1 fruit fly cellular context compared by ENCODE assay signal in the genomic region with DNA sequence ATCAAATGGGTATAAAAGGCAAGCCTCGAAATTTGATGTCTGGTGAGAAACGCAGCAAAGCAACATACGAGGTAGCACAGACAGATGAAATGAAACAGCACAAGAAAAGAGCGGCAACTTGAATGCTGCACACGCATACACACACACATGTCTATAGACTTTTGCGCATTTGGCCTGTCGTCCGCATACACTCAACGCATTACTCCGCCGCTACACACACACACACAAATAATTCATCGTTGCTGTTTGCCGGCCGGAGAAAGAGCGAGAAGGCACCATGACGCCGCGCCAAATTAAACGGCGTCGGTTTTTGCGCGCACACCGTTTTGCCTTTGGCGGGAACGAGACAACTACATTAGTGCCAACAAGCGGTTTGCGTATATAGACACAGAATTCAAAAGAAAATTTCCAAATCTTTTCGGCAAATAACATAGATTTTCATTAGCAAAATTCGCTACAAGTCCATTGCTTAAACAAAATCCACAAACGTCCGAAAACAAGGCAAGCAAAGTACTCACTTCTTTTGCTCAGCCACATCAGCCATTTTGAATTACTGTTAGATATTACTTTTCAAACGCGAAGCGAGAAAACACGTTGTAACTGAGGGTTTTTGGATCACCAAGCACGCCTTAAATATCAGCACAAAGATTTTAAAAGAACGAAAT.
TF ChIP-seq lines count a peak whose summit lies in the region.

No protein-coding gene starts in this region.

TF ChIP-seq in whole organism, embryonic, 481 proteins besides CTCF, POLR2A, EP300 and RAD21 (continued from another document and continues in another):
- TF ChIP-seq mld (GFP tag; IDR thresholded peaks at IDR 0.05; lab: Robert Waterston, UW; ENCODE audit: partially characterized antibody) (peak; percentile 8; the same call in 1 of the 3 replicates), Bdp1 (GFP tag; optimal IDR thresholded peaks at IDR 0.05; lab: Kevin White, UChicago) (no peak), ci (GFP tag; IDR thresholded peaks at IDR 0.05; lab: Robert Waterston, UW) (peak; percentile 50; the same call in 1 of the 3 replicates), Sry-β (GFP tag; optimal IDR thresholded peaks at IDR 0.05; lab: Kevin White, UChicago) (no peak), Doc2 (GFP tag; IDR thresholded peaks at IDR 0.05; lab: Robert Waterston, UW) (no peak), seq (GFP tag; IDR thresholded peaks at IDR 0.05; lab: Robert Waterston, UW) (no peak), MBD-R2 (GFP tag; IDR thresholded peaks at IDR 0.05; lab: Robert Waterston, UW) (peak; percentile 10; the same call in 1 of the 2 replicates), kah (GFP tag; optimal IDR thresholded peaks at IDR 0.05; lab: Kevin White, UChicago) (no peak), her (GFP tag; optimal IDR thresholded peaks at IDR 0.05; lab: Kevin White, UChicago) (no peak), eyg (GFP tag; optimal IDR thresholded peaks at IDR 0.05; lab: Kevin White, UChicago) (no peak), jing (GFP tag; optimal IDR thresholded peaks at IDR 0.05; lab: Kevin White, UChicago) (no peak), nerfin-1 (tag; optimal IDR thresholded peaks at IDR 0.05; lab: Kevin White, UChicago) (peak; percentile 22), Scr (GFP tag; IDR thresholded peaks at IDR 0.05; lab: Robert Waterston, UW; ENCODE audit: partially characterized antibody) (no peak), oc (tag; optimal IDR thresholded peaks at IDR 0.05; lab: Kevin White, UChicago) (peak; percentile 48), ap (GFP tag; IDR thresholded peaks at IDR 0.05; lab: Robert Waterston, UW) (no peak), Xrp1 (GFP tag; IDR thresholded peaks at IDR 0.05; lab: Robert Waterston, UW) (no peak), wor (GFP tag; IDR thresholded peaks at IDR 0.05; lab: Robert Waterston, UW) (no peak), run (tag; optimal IDR thresholded peaks at IDR 0.05; lab: Kevin White, UChicago) (no peak), CG13894 (tag; optimal IDR thresholded peaks at IDR 0.05; lab: Kevin White, UChicago) (peak; percentile 20), CG6854 (GFP tag; optimal IDR thresholded peaks at IDR 0.05; lab: Kevin White, UChicago) (no peak), CG13624 (GFP tag; optimal IDR thresholded peaks at IDR 0.05; lab: Kevin White, UChicago) (peak; percentile 74), knrl (GFP tag; IDR thresholded peaks at IDR 0.05; lab: Robert Waterston, UW; ENCODE audit: partially characterized antibody) (no peak; the same call in 2 of the 3 replicates), psq (GFP tag; optimal IDR thresholded peaks at IDR 0.05; lab: Kevin White, UChicago) (no peak), sqz (GFP tag; optimal IDR thresholded peaks at IDR 0.05; lab: Kevin White, UChicago) (no peak), sob (GFP tag; IDR thresholded peaks at IDR 0.05; lab: Robert Waterston, UW) (peak; percentile 47; the same call in 1 of the 2 replicates), Poxn (GFP tag; IDR thresholded peaks at IDR 0.05; lab: Robert Waterston, UW) (no peak), croc (GFP tag; conservative IDR thresholded peaks at IDR 0.05; lab: Robert Waterston, UW) (no peak), Opbp (GFP tag; IDR thresholded peaks at IDR 0.05; lab: Robert Waterston, UW; ENCODE audit: partially characterized antibody) (peak; percentile 51; the same call in 1 of the 3 replicates), pb (GFP tag; optimal IDR thresholded peaks at IDR 0.05; lab: Kevin White, UChicago) (no peak), CG18599 (GFP tag; optimal IDR thresholded peaks at IDR 0.05; lab: Kevin White, UChicago) (peak; percentile 17), CG3281 (GFP tag; optimal IDR thresholded peaks at IDR 0.05; lab: Kevin White, UChicago) (no peak), pnt (GFP tag; optimal IDR thresholded peaks at IDR 0.05; lab: Kevin White, UChicago) (no peak), CG31388 (GFP tag; optimal IDR thresholded peaks at IDR 0.05; lab: Kevin White, UChicago) (no peak), CG10654 (GFP tag; optimal IDR thresholded peaks at IDR 0.05; lab: Kevin White, UChicago) (no peak), NK7.1 (GFP tag; optimal IDR thresholded peaks at IDR 0.05; lab: Kevin White, UChicago) (peak; percentile 40), CG2120 (GFP tag; optimal IDR thresholded peaks at IDR 0.05; lab: Kevin White, UChicago) (no peak), Myb (GFP tag; optimal IDR thresholded peaks at IDR 0.05; lab: Kevin White, UChicago) (peak; percentile 20), CG7372 (GFP tag; IDR thresholded peaks at IDR 0.05; lab: Robert Waterston, UW) (no peak), CG7987 (GFP tag; optimal IDR thresholded peaks at IDR 0.05; lab: Kevin White, UChicago) (no peak), CG1602 (GFP tag; optimal IDR thresholded peaks at IDR 0.05; lab: Kevin White, UChicago) (no peak), CG9932 (GFP tag; IDR thresholded peaks at IDR 0.05; lab: Robert Waterston, UW) (peak; percentile 6; the same call in 1 of the 2 replicates), inv (GFP tag; IDR thresholded peaks at IDR 0.05; lab: Robert Waterston, UW; ENCODE audit: partially characterized antibody) (no peak), Dp (GFP tag; optimal IDR thresholded peaks at IDR 0.05; lab: Kevin White, UChicago) (peak; percentile 47), vvl (GFP tag; IDR thresholded peaks at IDR 0.05; lab: Robert Waterston, UW) (peak; percentile 58; the same call in 1 of the 2 replicates), shn (GFP tag; optimal IDR thresholded peaks at IDR 0.05; lab: Kevin White, UChicago) (no peak), ac (GFP tag; optimal IDR thresholded peaks at IDR 0.05; lab: Kevin White, UChicago) (no peak), CG11504 (tag; optimal IDR thresholded peaks at IDR 0.05; lab: Kevin White, UChicago) (peak; percentile 25), CG8290 (GFP tag; optimal IDR thresholded peaks at IDR 0.05; lab: Kevin White, UChicago) (no peak), CG8290 (tag; optimal IDR thresholded peaks at IDR 0.05; lab: Kevin White, UChicago) (peak in 1 of 2 experiments; percentile 73), Med (GFP tag; lab: Kevin White, UChicago) (peak; percentile 84), ftz-f1 (GFP tag; optimal IDR thresholded peaks at IDR 0.05; lab: Kevin White, UChicago) (no peak), rib (GFP tag; IDR thresholded peaks at IDR 0.05; lab: Robert Waterston, UW) (peak; percentile 94), Sin3A (optimal IDR thresholded peaks at IDR 0.05; lab: Kevin White, UChicago) (no peak), insv (GFP tag; optimal IDR thresholded peaks at IDR 0.05; lab: Kevin White, UChicago) (no peak), CG11696 (GFP tag; IDR thresholded peaks at IDR 0.05; lab: Robert Waterston, UW) (no peak), Nf-YC (tag; optimal IDR thresholded peaks at IDR 0.05; lab: Kevin White, UChicago) (peak; percentile 67), NC2β (GFP tag; optimal IDR thresholded peaks at IDR 0.05; lab: Kevin White, UChicago) (no peak), CG9727 (GFP tag; optimal IDR thresholded peaks at IDR 0.05; lab: Kevin White, UChicago) (no peak), bbx (GFP tag; IDR thresholded peaks at IDR 0.05; lab: Robert Waterston, UW; ENCODE audit: partially characterized antibody) (peak; percentile 40), CG7786 (GFP tag; optimal IDR thresholded peaks at IDR 0.05; lab: Kevin White, UChicago) (no peak), hbn (GFP tag; IDR thresholded peaks at IDR 0.05; lab: Robert Waterston, UW; ENCODE audit: partially characterized antibody) (no peak), slbo (GFP tag; IDR thresholded peaks at IDR 0.05; lab: Robert Waterston, UW) (no peak), dpn (GFP tag; optimal IDR thresholded peaks at IDR 0.05; lab: Kevin White, UChicago) (no peak), danr (GFP tag; IDR thresholded peaks at IDR 0.05; lab: Robert Waterston, UW) (no peak), Hey (tag; optimal IDR thresholded peaks at IDR 0.05; lab: Kevin White, UChicago) (no peak), CG5245 (GFP tag; optimal IDR thresholded peaks at IDR 0.05; lab: Kevin White, UChicago) (no peak), cg (GFP tag; optimal IDR thresholded peaks at IDR 0.05; lab: Kevin White, UChicago) (peak; percentile 97), CG15696 (tag; optimal IDR thresholded peaks at IDR 0.05; lab: Kevin White, UChicago) (no peak), ttk (GFP tag; IDR thresholded peaks at IDR 0.05; lab: Robert Waterston, UW) (no peak), D (optimal IDR thresholded peaks at IDR 0.05; lab: Kevin White, UChicago) (no peak), D (GFP tag; optimal IDR thresholded peaks at IDR 0.05; lab: Kevin White, UChicago) (no peak), Elba2 (GFP tag; optimal IDR thresholded peaks at IDR 0.05; lab: Kevin White, UChicago) (no peak), ara (GFP tag; IDR thresholded peaks at IDR 0.05; lab: Robert Waterston, UW) (0 out of 2 replicates have a peak, but pooled peaks have one; percentile 5), CG11093 (GFP tag; IDR thresholded peaks at IDR 0.05; lab: Robert Waterston, UW) (no peak), CG15479 (GFP tag; optimal IDR thresholded peaks at IDR 0.05; lab: Kevin White, UChicago) (peak; percentile 99), CG34422 (GFP tag; IDR thresholded peaks at IDR 0.05; lab: Robert Waterston, UW) (peak; percentile 97), al (GFP tag; IDR thresholded peaks at IDR 0.05; lab: Robert Waterston, UW) (no peak), fd3F (GFP tag; optimal IDR thresholded peaks at IDR 0.05; lab: Kevin White, UChicago) (no peak), CG1832 (GFP tag; optimal IDR thresholded peaks at IDR 0.05; lab: Kevin White, UChicago) (peak; percentile 93), kay (GFP tag; optimal IDR thresholded peaks at IDR 0.05; lab: Kevin White, UChicago) (no peak), CG16863 (GFP tag; optimal IDR thresholded peaks at IDR 0.05; lab: Kevin White, UChicago) (no peak), CG17802 (tag; optimal IDR thresholded peaks at IDR 0.05; lab: Kevin White, UChicago) (no peak), ro (GFP tag; IDR thresholded peaks at IDR 0.05; lab: Robert Waterston, UW) (no peak), nerfin-2 (GFP tag; IDR thresholded peaks at IDR 0.05; lab: Robert Waterston, UW; ENCODE audit: partially characterized antibody) (no peak), amos (GFP tag; IDR thresholded peaks at IDR 0.05; lab: Robert Waterston, UW; ENCODE audit: partially characterized antibody) (no peak; the same call in 1 of the 2 replicates), CG12155 (GFP tag; optimal IDR thresholded peaks at IDR 0.05; lab: Kevin White, UChicago) (no peak), org-1 (GFP tag; optimal IDR thresholded peaks at IDR 0.05; lab: Kevin White, UChicago) (no peak), CG16779 (GFP tag; IDR thresholded peaks at IDR 0.05; lab: Robert Waterston, UW) (no peak), CG4282 (GFP tag; optimal IDR thresholded peaks at IDR 0.05; lab: Kevin White, UChicago) (peak; percentile 11), CG11560 (tag; IDR thresholded peaks at IDR 0.05; lab: Robert Waterston, UW) (no peak), lov (optimal IDR thresholded peaks at IDR 0.05; lab: Kevin White, UChicago) (no peak), lov (GFP tag; IDR thresholded peaks at IDR 0.05; lab: Robert Waterston, UW) (no peak), H2.0 (GFP tag; IDR thresholded peaks at IDR 0.05; lab: Robert Waterston, UW) (no peak), row (GFP tag; IDR thresholded peaks at IDR 0.05; lab: Robert Waterston, UW) (no peak; the same call in 2 of the 3 replicates), YL-1 (GFP tag; optimal IDR thresholded peaks at IDR 0.05; lab: Kevin White, UChicago) (peak; percentile 68), Doc3 (GFP tag; IDR thresholded peaks at IDR 0.05; lab: Robert Waterston, UW; ENCODE audit: partially characterized antibody) (no peak), CG10431 (GFP tag; optimal IDR thresholded peaks at IDR 0.05; lab: Kevin White, UChicago) (no peak), az2 (GFP tag; optimal IDR thresholded peaks at IDR 0.05; lab: Kevin White, UChicago) (no peak), Stat92E (GFP tag; optimal IDR thresholded peaks at IDR 0.05; lab: Kevin White, UChicago) (peak in 1 of 3 experiments; percentile 54), Deaf1 (tag; optimal IDR thresholded peaks at IDR 0.05; lab: Kevin White, UChicago) (peak; percentile 45), CG16815 (GFP tag; optimal IDR thresholded peaks at IDR 0.05; lab: Kevin White, UChicago) (no peak), CG4854 (GFP tag; optimal IDR thresholded peaks at IDR 0.05; lab: Kevin White, UChicago) (no peak), CG6813 (GFP tag; optimal IDR thresholded peaks at IDR 0.05; lab: Kevin White, UChicago) (no peak), ewg (GFP tag; optimal IDR thresholded peaks at IDR 0.05; lab: Kevin White, UChicago) (peak; percentile 88), CG30403 (GFP tag; optimal IDR thresholded peaks at IDR 0.05; lab: Kevin White, UChicago) (no peak), tll (GFP tag; optimal IDR thresholded peaks at IDR 0.05; lab: Kevin White, UChicago) (no peak), CHES-1-like (GFP tag; optimal IDR thresholded peaks at IDR 0.05; lab: Kevin White, UChicago) (peak; percentile 91), CG1024 (GFP tag; IDR thresholded peaks at IDR 0.05; lab: Robert Waterston, UW) (no peak), pita (GFP tag; optimal IDR thresholded peaks at IDR 0.05; lab: Kevin White, UChicago) (no peak), Ravus (GFP tag; IDR thresholded peaks at IDR 0.05; lab: Robert Waterston, UW) (no peak), pan (optimal IDR thresholded peaks at IDR 0.05; lab: Kevin White, UChicago) (no peak), pan (GFP tag; optimal IDR thresholded peaks at IDR 0.05 in 1 of 2, IDR thresholded peaks at IDR 0.05 in 1 of 2) (peak in 1 of 2 experiments; percentile 63), chinmo (GFP tag; IDR thresholded peaks at IDR 0.05; lab: Robert Waterston, UW; ENCODE audit: partially characterized antibody) (peak; percentile 97), CG9797 (GFP tag; optimal IDR thresholded peaks at IDR 0.05; lab: Kevin White, UChicago) (no peak), Bgb (GFP tag; IDR thresholded peaks at IDR 0.05; lab: Robert Waterston, UW; ENCODE audit: partially characterized antibody) (no peak; the same call in 1 of the 2 replicates), exex (tag; optimal IDR thresholded peaks at IDR 0.05; lab: Kevin White, UChicago) (no peak), da (GFP tag; optimal IDR thresholded peaks at IDR 0.05; lab: Kevin White, UChicago) (no peak), CG2678 (tag; optimal IDR thresholded peaks at IDR 0.05; lab: Kevin White, UChicago) (no peak), TFAM (GFP tag; optimal IDR thresholded peaks at IDR 0.05; lab: Kevin White, UChicago) (no peak), sna (GFP tag; IDR thresholded peaks at IDR 0.05; lab: Robert Waterston, UW; ENCODE audit: partially characterized antibody) (no peak), HmgZ (tag; optimal IDR thresholded peaks at IDR 0.05; lab: Kevin White, UChicago) (peak; percentile 53), ERR (GFP tag; optimal IDR thresholded peaks at IDR 0.05; lab: Kevin White, UChicago) (no peak), CG10543 (GFP tag; optimal IDR thresholded peaks at IDR 0.05; lab: Kevin White, UChicago) (no peak), CG8089 (GFP tag; optimal IDR thresholded peaks at IDR 0.05; lab: Kevin White, UChicago) (no peak), CG13123 (GFP tag; optimal IDR thresholded peaks at IDR 0.05; lab: Kevin White, UChicago) (no peak)
